Fruit fly (Drosophila melanogaster) whole organism, prepupa: ENCODE results near the gene CG7860.

Experiments
- Blimp-1 ChIP-seq: fragments of 200-800 bp; sonication (Bioruptor generic); optimal IDR thresholded peaks from 3 replicates; lab custom pipeline; 2017; ENCODE audit warnings: missing biosample characterization, missing genetic modification characterization, mild to moderate bottlenecking, moderate library complexity, missing genetic modification reagents
- CG11294 ChIP-seq: fragments of 200-800 bp; sonication (Bioruptor generic); IDR thresholded peaks from 2 replicates; pipeline ENCODE4 v1.3.6; 2022; ENCODE audit warnings: missing biosample characterization, missing genetic modification characterization
- CG11902 ChIP-seq: fragments of 200-800 bp; sonication (Bioruptor generic); optimal IDR thresholded peaks from 3 replicates; lab custom pipeline; 2016; ENCODE audit warnings: missing biosample characterization, missing genetic modification characterization
- CG1621 ChIP-seq: fragments of 200-800 bp; sonication (Bioruptor generic); optimal IDR thresholded peaks from 3 replicates; lab custom pipeline; 2018; ENCODE audit warnings: missing biosample characterization, mild to moderate bottlenecking, missing genetic modification characterization
- CG31627 ChIP-seq: fragments of 200-800 bp; sonication (Bioruptor generic); optimal IDR thresholded peaks from 3 replicates; lab custom pipeline; 2016; ENCODE audit warnings: missing biosample characterization, missing genetic modification characterization
- CG32006 ChIP-seq: fragments of 200-800 bp; sonication (Bioruptor generic); optimal IDR thresholded peaks from 3 replicates; lab custom pipeline; 2017; ENCODE audit warnings: missing biosample characterization, mild to moderate bottlenecking, missing genetic modification characterization
- CG34406 ChIP-seq: fragments of 200-800 bp; sonication (Bioruptor generic); optimal IDR thresholded peaks from 3 replicates; lab custom pipeline; 2016; ENCODE audit warnings: missing biosample characterization, missing genetic modification characterization
- CG4318 ChIP-seq: fragments of 200-800 bp; sonication (Bioruptor generic); optimal IDR thresholded peaks from 3 replicates; lab custom pipeline; 2017; ENCODE audit warnings: missing biosample characterization, mild to moderate bottlenecking, missing genetic modification characterization
- CG6163 ChIP-seq: fragments of 200-800 bp; sonication (Bioruptor generic); IDR thresholded peaks from 3 replicates; pipeline ENCODE4 v1.3.6; 2022; ENCODE audit warnings: missing biosample characterization, missing genetic modification characterization
- CG6276 ChIP-seq: fragments of 200-800 bp; sonication (Bioruptor generic); optimal IDR thresholded peaks from 2 replicates; lab custom pipeline; 2017; ENCODE audit warnings: missing biosample characterization, mild to moderate bottlenecking, missing genetic modification characterization
- CG6792 ChIP-seq: fragments of 200-800 bp; sonication (Bioruptor generic); optimal IDR thresholded peaks from 3 replicates; lab custom pipeline; 2016; ENCODE audit warnings: missing biosample characterization, missing genetic modification characterization
- CG6808 ChIP-seq: fragments of 200-800 bp; sonication (Bioruptor generic); optimal IDR thresholded peaks from 3 replicates; lab custom pipeline; 2017; ENCODE audit warnings: missing biosample characterization, missing genetic modification characterization, mild to moderate bottlenecking, moderate library complexity, missing genetic modification reagents
- CG6854 ChIP-seq: fragments of 200-800 bp; sonication (Bioruptor generic); optimal IDR thresholded peaks from 2 replicates; lab custom pipeline; 2017; ENCODE audit warnings: missing biosample characterization, mild to moderate bottlenecking, missing genetic modification characterization
- CG7368 ChIP-seq: fragments of 200-800 bp; sonication (Bioruptor generic); optimal IDR thresholded peaks from 3 replicates; lab custom pipeline; 2016; ENCODE audit warnings: missing biosample characterization, missing genetic modification characterization
- CG8119 ChIP-seq: fragments of 200-800 bp; sonication (Bioruptor generic); IDR thresholded peaks from 3 replicates; pipeline ENCODE4 v1.3.6; 2022; ENCODE audit warnings: missing biosample characterization, missing genetic modification characterization
- CG8319 ChIP-seq: fragments of 200-800 bp; sonication (Bioruptor generic); optimal IDR thresholded peaks from 3 replicates; lab custom pipeline; 2016; ENCODE audit warnings: missing biosample characterization, missing genetic modification characterization
- CG9139 ChIP-seq: fragments of 200-800 bp; sonication (Bioruptor generic); optimal IDR thresholded peaks from 3 replicates; lab custom pipeline; 2017; ENCODE audit warnings: missing biosample characterization, mild to moderate bottlenecking, missing genetic modification characterization
- Eip75B ChIP-seq: fragments of 200-800 bp; sonication (Bioruptor generic); optimal IDR thresholded peaks from 3 replicates; lab custom pipeline; 2016; ENCODE audit warnings: missing biosample characterization, missing genetic modification characterization
- Eip78C ChIP-seq: fragments of 200-800 bp; sonication (Bioruptor generic); peaks from one replicate; lab custom pipeline; 2016; ENCODE audit warnings: missing biosample characterization, missing genetic modification characterization
- Eip93F ChIP-seq: fragments of 200-800 bp; sonication (Bioruptor generic); optimal IDR thresholded peaks from 2 replicates; lab custom pipeline; 2016; ENCODE audit warnings: missing biosample characterization, mild to moderate bottlenecking, missing genetic modification characterization
- Hr38 ChIP-seq: sonication (Bioruptor generic); optimal IDR thresholded peaks from 2 replicates; lab custom pipeline; 2016; ENCODE audit warnings: missing biosample characterization, missing genetic modification characterization
- Hr39 ChIP-seq: fragments of 200-800 bp; sonication (Bioruptor generic); optimal IDR thresholded peaks from 2 replicates; lab custom pipeline; 2016; ENCODE audit warnings: missing biosample characterization, missing genetic modification characterization
- Hr4 ChIP-seq: fragments of 200-800 bp; sonication (Bioruptor generic); optimal IDR thresholded peaks from 3 replicates; lab custom pipeline; 2016; ENCODE audit warnings: missing biosample characterization, missing genetic modification characterization
- Lpt ChIP-seq: fragments of 200-800 bp; sonication (Bioruptor generic); optimal IDR thresholded peaks from 3 replicates; lab custom pipeline; 2016; ENCODE audit warnings: missing biosample characterization, missing genetic modification characterization
- Met ChIP-seq: fragments of 200-800 bp; sonication (Bioruptor generic); optimal IDR thresholded peaks from 3 replicates; lab custom pipeline; 2016; ENCODE audit warnings: missing biosample characterization, missing genetic modification characterization
- OdsH ChIP-seq: fragments of 200-800 bp; sonication (Bioruptor generic); optimal IDR thresholded peaks from 3 replicates; lab custom pipeline; 2016; ENCODE audit warnings: missing biosample characterization, missing genetic modification characterization
- Smox ChIP-seq: fragments of 200-800 bp; sonication (Bioruptor generic); optimal IDR thresholded peaks from 3 replicates; lab custom pipeline; 2016; ENCODE audit warnings: missing biosample characterization, missing genetic modification characterization
- Sox102F ChIP-seq: fragments of 200-800 bp; sonication (Bioruptor generic); optimal IDR thresholded peaks from 2 replicates; lab custom pipeline; 2016; ENCODE audit warnings: missing biosample characterization, mild to moderate bottlenecking, missing genetic modification characterization
- Sox15 ChIP-seq: fragments of 200-800 bp; sonication (Bioruptor generic); optimal IDR thresholded peaks from 3 replicates; lab custom pipeline; 2016; ENCODE audit warnings: missing biosample characterization, missing genetic modification characterization
- achi ChIP-seq: fragments of 200-800 bp; sonication (Bioruptor generic); optimal IDR thresholded peaks from 3 replicates; lab custom pipeline; 2016; ENCODE audit warnings: missing biosample characterization, missing genetic modification characterization
- acj6 ChIP-seq: fragments of 200-800 bp; sonication (Bioruptor generic); optimal IDR thresholded peaks from 3 replicates; lab custom pipeline; 2016; ENCODE audit warnings: missing biosample characterization, missing genetic modification characterization
- cyc ChIP-seq: fragments of 200-800 bp; sonication (Bioruptor generic); optimal IDR thresholded peaks from 3 replicates; lab custom pipeline; 2016; ENCODE audit warnings: missing biosample characterization, missing genetic modification characterization
- dac ChIP-seq: fragments of 200-800 bp; sonication (Bioruptor generic); optimal IDR thresholded peaks from 2 replicates; lab custom pipeline; 2017; ENCODE audit warnings: missing biosample characterization, mild to moderate bottlenecking, missing genetic modification characterization
- dsx ChIP-seq: fragments of 200-800 bp; optimal IDR thresholded peaks from 3 replicates; lab custom pipeline; 2019; ENCODE audit warnings: missing biosample characterization, mild to moderate bottlenecking, missing genetic modification characterization, moderate library complexity; ENCODE audit not compliant: poor library complexity, severe bottlenecking
- esn ChIP-seq: fragments of 200-800 bp; sonication (Bioruptor generic); optimal IDR thresholded peaks from 2 replicates; lab custom pipeline; 2016; ENCODE audit warnings: missing biosample characterization, mild to moderate bottlenecking, missing genetic modification characterization, moderate library complexity
- fd85E ChIP-seq: fragments of 200-800 bp; sonication (Bioruptor generic); optimal IDR thresholded peaks from 3 replicates; lab custom pipeline; 2016; ENCODE audit warnings: missing biosample characterization, missing genetic modification characterization
- fkh ChIP-seq: fragments of 200-800 bp; sonication (Bioruptor generic); optimal IDR thresholded peaks from 3 replicates; lab custom pipeline; 2017; ENCODE audit warnings: missing biosample characterization, mild to moderate bottlenecking, missing genetic modification characterization, moderate library complexity
- lz ChIP-seq: fragments of 200-800 bp; sonication (Bioruptor generic); optimal IDR thresholded peaks from 3 replicates; lab custom pipeline; 2016; ENCODE audit warnings: missing biosample characterization, missing genetic modification characterization
- net ChIP-seq: fragments of 200-800 bp; sonication (Bioruptor generic); optimal IDR thresholded peaks from 3 replicates; lab custom pipeline; 2016; ENCODE audit warnings: missing biosample characterization, missing genetic modification characterization
- pdm3 ChIP-seq: fragments of 200-800 bp; sonication (Bioruptor generic); optimal IDR thresholded peaks from 3 replicates; lab custom pipeline; 2016; ENCODE audit warnings: missing biosample characterization, missing genetic modification characterization
- spab ChIP-seq: fragments of 200-800 bp; sonication (Bioruptor generic); optimal IDR thresholded peaks from 2 replicates; lab custom pipeline; 2017; ENCODE audit warnings: missing biosample characterization, mild to moderate bottlenecking, missing genetic modification characterization, missing genetic modification reagents
- ss ChIP-seq, 2 experiments: fragments of 200-800 bp; sonication (Bioruptor generic); optimal IDR thresholded peaks; 2 replicates in 1 of 2; 3 replicates in 1 of 2; lab custom pipeline; 2017 to 2018; ENCODE audit warnings: mild to moderate bottlenecking in 2 of 2, missing biosample characterization in 2 of 2, missing genetic modification characterization in 2 of 2, moderate library complexity in 1 of 2
- svp ChIP-seq: fragments of 200-800 bp; sonication (Bioruptor generic); peaks from one replicate; lab custom pipeline; 2016; ENCODE audit warnings: missing biosample characterization, missing genetic modification characterization
- topi ChIP-seq: fragments of 200-800 bp; sonication (Bioruptor generic); optimal IDR thresholded peaks from 3 replicates; lab custom pipeline; 2016; ENCODE audit warnings: missing biosample characterization, missing genetic modification characterization
- vri ChIP-seq: fragments of 200-800 bp; sonication (Bioruptor generic); optimal IDR thresholded peaks from 3 replicates; lab custom pipeline; 2016; ENCODE audit warnings: missing biosample characterization, mild to moderate bottlenecking, missing genetic modification characterization

CG7860 gene

DNA sequence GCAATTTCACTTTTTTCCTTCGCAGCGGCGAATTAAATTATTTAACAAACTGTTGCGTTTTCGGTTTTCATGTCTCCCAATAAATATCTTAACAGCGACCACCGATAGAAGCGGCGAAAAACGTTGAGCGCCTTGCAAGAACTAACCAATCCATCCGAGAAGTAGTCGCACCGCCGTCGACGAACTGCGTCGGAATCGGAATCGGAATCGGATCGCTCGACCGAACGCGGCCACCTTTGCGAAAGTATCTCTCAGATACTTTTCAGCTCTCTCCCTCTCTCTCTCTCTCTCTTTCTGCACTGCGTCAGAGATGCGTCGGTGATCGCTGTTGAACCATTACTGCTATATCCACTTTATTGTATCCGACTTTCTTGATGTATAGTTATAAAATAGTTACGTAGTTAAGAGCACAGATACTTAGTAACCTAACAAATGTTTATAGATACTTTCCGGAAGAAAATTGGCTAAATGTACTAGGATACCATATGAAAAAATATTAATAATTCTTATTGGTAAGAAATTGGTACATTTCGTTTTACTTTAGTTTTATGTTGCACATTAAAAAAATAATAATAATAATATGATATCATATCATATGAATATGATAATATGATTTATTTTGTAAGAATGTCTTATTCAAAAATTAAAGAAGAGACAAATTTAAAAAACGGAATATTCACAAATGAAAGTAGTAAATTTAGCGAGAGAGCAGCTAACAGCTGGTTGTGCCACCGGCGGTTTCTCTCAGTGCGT is 24.9 kb downstream of the CG7860 start, which contains the start of gene Chsy (continued):
- TF ChIP-seq CG8319 (GFP tag; lab: Kevin White, UChicago) (no peak), CG32006 (GFP tag; lab: Kevin White, UChicago) (peak; percentile 46), CG8119 (GFP tag; lab: Robert Waterston, UW) (peak; percentile 36; the same call in 1 of the 3 replicates), dac (GFP tag; lab: Kevin White, UChicago) (no peak), Lpt (GFP tag; lab: Kevin White, UChicago) (no peak)

DNA sequence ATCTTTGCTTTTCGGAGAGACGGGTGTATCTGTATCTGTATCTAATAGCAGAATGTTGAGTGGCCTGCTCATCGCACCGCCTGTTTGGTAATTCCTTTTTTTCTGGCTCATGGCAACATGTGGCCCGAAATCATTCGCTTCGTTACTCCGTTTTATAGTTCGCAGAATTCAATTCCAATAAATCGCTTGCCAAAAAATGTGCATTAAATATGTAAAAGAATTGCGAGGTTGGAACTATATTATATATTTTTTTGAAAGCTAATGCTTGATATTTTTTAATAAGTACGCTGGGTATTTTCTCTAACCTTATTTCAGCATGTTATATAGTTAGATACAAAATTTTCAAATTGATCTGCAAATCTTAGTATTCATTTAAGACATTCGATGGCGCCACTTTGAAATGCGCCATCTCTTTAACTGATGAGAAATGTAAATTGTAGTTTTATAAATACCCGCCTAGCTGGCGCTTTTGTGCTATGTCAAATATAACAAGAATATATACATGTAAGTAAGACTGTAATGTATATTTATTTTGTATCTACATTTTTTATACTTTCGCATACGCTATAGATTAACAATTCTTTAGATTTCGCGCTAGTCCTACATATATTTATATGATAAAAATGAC is 25.6 kb downstream of the CG7860 start:
- TF ChIP-seq ss (GFP tag; optimal IDR thresholded peaks at IDR 0.05; lab: Kevin White, UChicago) (peak in 1 of 2 experiments; percentile 6), Met (GFP tag; lab: Kevin White, UChicago) (peak; percentile 19), lz (GFP tag; lab: Kevin White, UChicago) (peak; percentile 19), svp (peak; percentile 38), CG6276 (GFP tag; lab: Kevin White, UChicago) (no peak), Smox (GFP tag; lab: Kevin White, UChicago) (peak; percentile 13), CG9139 (GFP tag; lab: Kevin White, UChicago) (no peak), CG31627 (GFP tag; lab: Kevin White, UChicago) (peak; percentile 49), cyc (peak; percentile 41), CG6163 (0 out of 3 replicates have a peak, but pooled peaks have one; percentile 12), pdm3 (GFP tag; lab: Kevin White, UChicago) (no peak), Lpt (GFP tag; lab: Kevin White, UChicago) (no peak), Hr39 (GFP tag; lab: Kevin White, UChicago) (peak; percentile 55), Eip78C (GFP tag; lab: Kevin White, UChicago) (peak; percentile 53)

DNA sequence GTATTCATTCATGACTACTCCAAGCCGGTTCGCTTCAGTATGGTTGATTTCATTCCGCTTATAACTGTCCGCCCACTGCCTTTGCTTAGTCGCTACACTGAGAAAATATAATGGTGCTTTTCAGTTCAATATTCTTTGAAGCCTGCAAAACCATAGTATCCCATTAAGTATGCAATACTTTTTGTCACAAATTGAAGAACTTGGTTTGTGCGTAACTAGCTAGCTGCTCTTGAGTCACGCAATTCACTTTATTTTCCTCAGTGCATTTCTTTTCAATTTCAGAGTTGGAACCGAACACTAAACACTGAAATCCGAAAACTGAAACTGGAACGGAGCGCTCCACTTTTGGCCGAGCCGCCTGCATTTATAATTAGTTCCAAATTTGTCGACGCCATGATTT is 30.9 kb downstream of the CG7860 start:
- TF ChIP-seq CG6792 (GFP tag; lab: Kevin White, UChicago) (no peak), Smox (GFP tag; lab: Kevin White, UChicago) (no peak), acj6 (GFP tag; lab: Kevin White, UChicago) (peak; percentile 17), dsx (GFP tag; lab: Kevin White, UChicago) (no peak), CG4318 (GFP tag; lab: Kevin White, UChicago) (no peak), esn (peak; percentile 14), Sox102F (no peak), vri (no peak), net (peak; percentile 3), Hr38 (GFP tag; lab: Kevin White, UChicago) (no peak), Eip75B (no peak), spab (GFP tag; lab: Kevin White, UChicago) (no peak), dac (GFP tag; lab: Kevin White, UChicago) (no peak), CG6854 (no peak), Eip93F (GFP tag; lab: Kevin White, UChicago) (no peak), CG6808 (GFP tag; lab: Kevin White, UChicago) (no peak), Blimp-1 (GFP tag; lab: Kevin White, UChicago) (no peak), Sox15 (no peak), CG7368 (no peak), CG8319 (GFP tag; lab: Kevin White, UChicago) (peak; percentile 14), CG6276 (GFP tag; lab: Kevin White, UChicago) (peak; percentile 59), CG11294 (GFP tag; lab: Robert Waterston, UW) (no peak), CG11902 (GFP tag; lab: Kevin White, UChicago) (no peak), topi (GFP tag; lab: Kevin White, UChicago) (peak; percentile 11), CG34406 (GFP tag; lab: Kevin White, UChicago) (no peak), Hr4 (peak; percentile 67), fd85E (no peak), CG31627 (GFP tag; lab: Kevin White, UChicago) (peak; percentile 2), CG8119 (GFP tag; lab: Robert Waterston, UW) (peak; percentile 61), Hr39 (GFP tag; lab: Kevin White, UChicago) (peak; percentile 35), CG1621 (tag; lab: Kevin White, UChicago) (no peak), achi (GFP tag; lab: Kevin White, UChicago) (no peak), CG32006 (GFP tag; lab: Kevin White, UChicago) (peak; percentile 56), OdsH (GFP tag; lab: Kevin White, UChicago) (peak; percentile 36), fkh (GFP tag; lab: Kevin White, UChicago) (no peak)
